Worm (Caenorhabditis elegans) whole organism, L3 larva: Measurements from ENCODE around the gene fmo-4.

Source experiments
- R02D3.7 ChIP-seq: fragments of 150-350 bp; optimal IDR thresholded peaks from 2 replicates; lab custom pipeline; 2014; ENCODE audit warnings: missing biosample characterization, missing genetic modification characterization
- ZK546.5 ChIP-seq: sonication (generic microtip); optimal IDR thresholded peaks from 2 replicates; lab custom pipeline; 2017; ENCODE audit warnings: missing biosample characterization, missing genetic modification characterization
- aly-2 ChIP-seq: fragments of 150-350 bp; optimal IDR thresholded peaks from 2 replicates; lab custom pipeline; 2014; ENCODE audit warnings: missing biosample characterization, missing genetic modification characterization
- ceh-16 ChIP-seq: sonication (generic microtip); optimal IDR thresholded peaks from 2 replicates; lab custom pipeline; 2017; ENCODE audit warnings: missing biosample characterization, missing genetic modification characterization
- ceh-28 ChIP-seq: fragments of 150-350 bp; optimal IDR thresholded peaks from 2 replicates; lab custom pipeline; 2014; ENCODE audit warnings: missing biosample characterization, missing genetic modification reagents, missing genetic modification characterization
- ceh-82 ChIP-seq: fragments of 150-350 bp; optimal IDR thresholded peaks from 2 replicates; lab custom pipeline; 2014; ENCODE audit warnings: missing biosample characterization, missing genetic modification characterization
- ceh-9 ChIP-seq: sonication (generic microtip); optimal IDR thresholded peaks from 2 replicates; lab custom pipeline; 2018; ENCODE audit warnings: missing biosample characterization, missing genetic modification characterization
- daf-12 ChIP-seq: fragments of 150-350 bp; optimal IDR thresholded peaks from 2 replicates; lab custom pipeline; 2014; ENCODE audit warnings: missing biosample characterization, missing genetic modification reagents, missing genetic modification characterization
- egl-27 ChIP-seq: sonication (generic microtip); optimal IDR thresholded peaks from 4 replicates; lab custom pipeline; 2017; ENCODE audit warnings: missing biosample characterization, missing genetic modification reagents, missing genetic modification characterization
- egl-5 ChIP-seq: fragments of 150-350 bp; optimal IDR thresholded peaks from 2 replicates; lab custom pipeline; 2017; ENCODE audit warnings: missing biosample characterization, missing genetic modification reagents, missing genetic modification characterization, inconsistent platforms
- elt-1 ChIP-seq: fragments of 150-350 bp; optimal IDR thresholded peaks from 2 replicates; lab custom pipeline; 2014; ENCODE audit warnings: missing biosample characterization, missing genetic modification characterization
- elt-2 ChIP-seq: sonication (generic microtip); optimal IDR thresholded peaks from 2 replicates; lab custom pipeline; 2016; ENCODE audit warnings: missing genetic modification reagents, mild to moderate bottlenecking, missing genetic modification characterization, missing compliant biosample characterization
- elt-3 ChIP-seq, 3 experiments: fragments of 150-350 bp in 1 of 3; sonication (generic microtip) in 2 of 3; optimal IDR thresholded peaks; 2 replicates in 2 of 3; 4 replicates in 1 of 3; lab custom pipeline; 2014 to 2017; ENCODE audit warnings: missing biosample characterization in 3 of 3, missing genetic modification characterization in 3 of 3
- eor-1 ChIP-seq, 2 experiments: fragments of 150-350 bp; optimal IDR thresholded peaks; 2 replicates each; lab custom pipeline; 2014 to 2018; ENCODE audit warnings: missing biosample characterization in 2 of 2, missing genetic modification characterization in 2 of 2
- fkh-10 ChIP-seq: sonication (generic microtip); optimal IDR thresholded peaks from 2 replicates; lab custom pipeline; 2017; ENCODE audit warnings: missing biosample characterization, missing genetic modification reagents, missing genetic modification characterization
- fkh-2 ChIP-seq: fragments of 150-350 bp; optimal IDR thresholded peaks from 2 replicates; lab custom pipeline; 2014; ENCODE audit warnings: missing biosample characterization, missing genetic modification reagents, missing genetic modification characterization
- fos-1 ChIP-seq: fragments of 150-350 bp; optimal IDR thresholded peaks from 2 replicates; lab custom pipeline; 2014; ENCODE audit warnings: missing biosample characterization, missing genetic modification characterization
- hmg-11 ChIP-seq: sonication (generic microtip); optimal IDR thresholded peaks from 2 replicates; lab custom pipeline; 2016; ENCODE audit warnings: missing genetic modification characterization, missing compliant biosample characterization
- jun-1 ChIP-seq: fragments of 150-350 bp; optimal IDR thresholded peaks from 2 replicates; lab custom pipeline; 2014; ENCODE audit warnings: missing biosample characterization, missing genetic modification reagents, missing genetic modification characterization
- lin-15B ChIP-seq: fragments of 150-350 bp; optimal IDR thresholded peaks from 2 replicates; lab custom pipeline; 2014; ENCODE audit warnings: missing biosample characterization, missing genetic modification characterization
- lin-39 ChIP-seq: fragments of 150-350 bp; optimal IDR thresholded peaks from 2 replicates; lab custom pipeline; 2018; ENCODE audit warnings: missing biosample characterization, missing genetic modification reagents, missing genetic modification characterization
- lsy-12 ChIP-seq: sonication (generic microtip); optimal IDR thresholded peaks from 2 replicates; lab custom pipeline; 2016; ENCODE audit warnings: mild to moderate bottlenecking, missing genetic modification characterization, missing compliant biosample characterization
- mdl-1 ChIP-seq: fragments of 150-350 bp; optimal IDR thresholded peaks from 2 replicates; lab custom pipeline; 2014; ENCODE audit warnings: missing biosample characterization, missing genetic modification characterization
- mml-1 ChIP-seq: fragments of 150-350 bp; sonication (generic microtip); optimal IDR thresholded peaks from 3 replicates; lab custom pipeline; 2014; ENCODE audit warnings: missing biosample characterization, missing genetic modification characterization
- nfya-1 ChIP-seq: sonication (generic microtip); optimal IDR thresholded peaks from 2 replicates; lab custom pipeline; 2017; ENCODE audit warnings: missing genetic modification characterization, mild to moderate bottlenecking, missing compliant biosample characterization, antibody characterized with exemption, moderate library complexity; ENCODE audit not compliant: insufficient read depth
- nhr-11 ChIP-seq: fragments of 150-350 bp; optimal IDR thresholded peaks from 2 replicates; lab custom pipeline; 2014; ENCODE audit warnings: missing biosample characterization, missing genetic modification characterization
- nhr-12 ChIP-seq: fragments of 150-350 bp; optimal IDR thresholded peaks from 2 replicates; lab custom pipeline; 2014; ENCODE audit warnings: missing biosample characterization, missing genetic modification characterization
- nhr-23 ChIP-seq: fragments of 150-350 bp; optimal IDR thresholded peaks from 2 replicates; lab custom pipeline; 2014; ENCODE audit warnings: missing biosample characterization, missing genetic modification reagents, missing genetic modification characterization
- nhr-237 ChIP-seq: fragments of 150-350 bp; optimal IDR thresholded peaks from 2 replicates; lab custom pipeline; 2014; ENCODE audit warnings: missing biosample characterization, missing genetic modification characterization
- nhr-25 ChIP-seq: sonication (generic microtip); optimal IDR thresholded peaks from 2 replicates; lab custom pipeline; 2017; ENCODE audit warnings: missing biosample characterization, missing genetic modification characterization
- nhr-28 ChIP-seq: fragments of 150-350 bp; optimal IDR thresholded peaks from 2 replicates; lab custom pipeline; 2014; ENCODE audit warnings: missing biosample characterization, missing genetic modification characterization
- nhr-43 ChIP-seq: sonication (generic microtip); optimal IDR thresholded peaks from 2 replicates; lab custom pipeline; 2016; ENCODE audit warnings: mild to moderate bottlenecking, missing genetic modification characterization, missing compliant biosample characterization; ENCODE audit not compliant: poor library complexity, severe bottlenecking
- nhr-76 ChIP-seq: fragments of 150-350 bp; sonication (generic microtip); optimal IDR thresholded peaks from 5 replicates; lab custom pipeline; 2014; ENCODE audit warnings: missing biosample characterization, missing genetic modification characterization
- pha-4 ChIP-seq: fragments of 150-350 bp; optimal IDR thresholded peaks from 2 replicates; lab custom pipeline; 2014; ENCODE audit warnings: missing biosample characterization, missing genetic modification reagents, missing genetic modification characterization
- pqm-1 ChIP-seq: fragments of 150-350 bp; optimal IDR thresholded peaks from 2 replicates; lab custom pipeline; 2017; ENCODE audit warnings: missing biosample characterization, missing genetic modification characterization, inconsistent platforms
- skn-1 ChIP-seq: fragments of 150-350 bp; optimal IDR thresholded peaks from 2 replicates; lab custom pipeline; 2014; ENCODE audit warnings: missing biosample characterization, missing genetic modification characterization
- snpc-4 ChIP-seq: fragments of 150-350 bp; optimal IDR thresholded peaks from 2 replicates; lab custom pipeline; 2014; ENCODE audit warnings: missing biosample characterization, missing genetic modification characterization
- tbx-2 ChIP-seq: sonication (generic microtip); optimal IDR thresholded peaks from 2 replicates; lab custom pipeline; 2016; ENCODE audit warnings: mild to moderate bottlenecking, missing genetic modification characterization, missing compliant biosample characterization
- unc-62 ChIP-seq: fragments of 150-350 bp; sonication (generic microtip); optimal IDR thresholded peaks from 4 replicates; lab custom pipeline; 2014; ENCODE audit warnings: missing biosample characterization, missing genetic modification reagents, missing genetic modification characterization
- ztf-11 ChIP-seq: fragments of 150-350 bp; optimal IDR thresholded peaks from 2 replicates; lab custom pipeline; 2014; ENCODE audit warnings: missing biosample characterization, missing genetic modification characterization
- ztf-4 ChIP-seq: fragments of 150-350 bp; optimal IDR thresholded peaks from 2 replicates; lab custom pipeline; 2014; ENCODE audit warnings: missing biosample characterization, missing genetic modification characterization

The fmo-4 gene

DNA sequence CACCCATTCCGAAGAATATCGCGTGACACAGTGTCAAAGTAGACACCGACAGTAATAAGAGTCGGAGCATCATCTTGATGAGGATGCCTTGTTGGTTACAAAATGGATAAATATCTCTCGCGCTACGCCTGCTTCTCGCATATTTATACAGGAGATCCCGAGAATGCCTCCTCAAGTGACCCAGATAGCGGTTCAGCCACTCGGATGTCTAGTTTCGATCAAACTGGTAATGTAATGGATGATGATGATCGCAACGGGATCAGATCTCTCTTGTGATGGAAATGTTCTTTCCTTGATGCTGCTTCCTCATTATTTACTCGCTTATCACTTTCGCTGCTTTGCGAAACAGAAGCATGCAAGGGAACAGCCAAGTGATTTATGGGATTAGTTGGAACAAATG is 42.7 kb downstream of the fmo-4 start, which contains the start of gene grl-17:
TSS of gene grl-17 (minus strand) at position 101 of the 400 bp plus-strand sequence.
- no peak for TF ChIP-seq nhr-28 (tag; lab: Kevin White, UChicago)
- no peak for TF ChIP-seq ceh-82 (tag; lab: Kevin White, UChicago)
- no peak for TF ChIP-seq nhr-12
- TF ChIP-seq jun-1 = no peak
- TF ChIP-seq ceh-16 (tag; lab: Kevin White, UChicago) = no peak
- no peak for TF ChIP-seq nhr-43 (tag; lab: Kevin White, UChicago)
- TF ChIP-seq ztf-11 (tag; lab: Kevin White, UChicago) = no peak
- no peak for TF ChIP-seq elt-2 (tag; lab: Kevin White, UChicago)
- no peak for TF ChIP-seq skn-1 (tag; lab: Kevin White, UChicago)
- TF ChIP-seq nhr-76 (tag; lab: Kevin White, UChicago) = no peak
- TF ChIP-seq ceh-9 (tag; lab: Kevin White, UChicago) = no peak
- no peak for TF ChIP-seq nfya-1 (tag; lab: Kevin White, UChicago)
- TF ChIP-seq pha-4 = no peak
- no peak for TF ChIP-seq nhr-25 (tag; lab: Kevin White, UChicago)
- no peak for TF ChIP-seq snpc-4 (tag; lab: Kevin White, UChicago)
- TF ChIP-seq ZK546.5 = no peak
- TF ChIP-seq ztf-4 = no peak

DNA sequence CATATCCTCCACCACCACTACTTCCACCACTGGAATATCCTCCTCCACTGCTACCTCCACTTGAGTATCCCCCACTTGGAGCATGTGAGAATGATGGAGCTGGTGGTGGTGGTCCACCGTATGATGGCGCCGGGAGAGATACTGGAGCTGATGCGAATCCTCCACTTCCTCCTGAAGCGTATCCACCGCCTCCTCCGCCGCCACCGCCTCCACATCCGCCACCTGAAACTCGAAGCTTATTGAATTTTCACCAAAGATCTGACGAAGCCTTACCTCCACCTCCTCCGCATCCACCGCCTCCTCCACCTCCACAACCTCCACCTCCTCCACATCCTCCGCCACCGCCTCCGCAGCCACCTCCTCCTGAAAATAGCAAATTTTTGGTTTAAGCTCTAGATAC is 43.8 kb downstream of the fmo-4 start:
- TF ChIP-seq fos-1 (tag; lab: Kevin White, UChicago) (no peak), elt-3 (tag; optimal IDR thresholded peaks at IDR 0.05; lab: Kevin White, UChicago) (no peak), eor-1 (tag; optimal IDR thresholded peaks at IDR 0.05; lab: Kevin White, UChicago) (no peak), nhr-237 (no peak), elt-1 (tag; lab: Kevin White, UChicago) (no peak), hmg-11 (tag; lab: Kevin White, UChicago) (no peak), R02D3.7 (tag; lab: Kevin White, UChicago) (no peak), ceh-16 (tag; lab: Kevin White, UChicago) (no peak), aly-2 (tag; lab: Kevin White, UChicago) (no peak), pha-4 (no peak), egl-27 (tag; lab: Kevin White, UChicago) (no peak), nhr-76 (tag; lab: Kevin White, UChicago) (no peak), nhr-11 (tag; lab: Kevin White, UChicago) (no peak), lin-39 (tag; lab: Kevin White, UChicago) (no peak), mml-1 (tag; lab: Kevin White, UChicago) (no peak), mdl-1 (no peak), nhr-25 (tag; lab: Kevin White, UChicago) (no peak), nfya-1 (tag; lab: Kevin White, UChicago) (no peak)

DNA sequence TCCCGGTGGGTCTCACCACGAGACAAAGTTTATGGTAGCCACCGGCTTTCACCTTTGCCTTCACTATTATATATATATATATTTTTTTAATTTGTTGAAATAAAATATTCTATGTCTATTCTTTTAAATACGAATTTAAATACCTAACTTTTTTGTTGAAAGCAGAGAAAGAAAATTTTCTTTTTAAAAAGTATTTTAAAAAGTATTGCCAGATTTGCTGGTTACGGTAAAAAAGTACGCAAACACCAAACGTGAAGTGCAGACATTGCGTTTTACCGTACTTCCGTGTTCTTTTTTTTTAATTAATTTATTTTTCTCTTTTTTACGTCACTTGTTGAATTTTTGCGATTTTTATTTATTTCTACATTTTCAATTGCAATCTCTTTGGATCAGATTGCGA is 46.5 kb downstream of the fmo-4 start, which contains the start of gene C56A3.8:
TSS of gene C56A3.8 (plus strand) at position 301 of the 400 bp plus-strand sequence.
- TF ChIP-seq lsy-12 (no peak), aly-2 (tag; lab: Kevin White, UChicago) (no peak)
- TF ChIP-seq, all 47 proteins: peak for 0

DNA sequence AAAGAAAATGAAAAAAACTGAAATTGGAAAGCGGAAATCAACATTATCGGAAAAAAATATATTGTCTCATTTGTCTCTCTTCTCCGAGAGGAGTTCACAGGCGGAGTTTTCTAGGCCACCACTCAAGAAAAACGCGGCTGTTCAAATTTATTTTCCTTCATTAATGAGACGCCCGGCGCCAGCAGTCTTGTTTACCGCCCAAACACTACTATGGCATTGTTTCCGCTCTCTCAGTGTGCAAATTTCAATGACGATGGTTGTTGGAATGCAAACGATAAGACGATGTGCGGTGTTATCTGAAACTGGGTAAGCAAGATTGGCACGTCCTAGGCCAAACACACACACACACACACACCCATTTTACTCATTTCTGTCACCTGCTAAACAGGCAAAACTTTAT is 49.8 kb downstream of the fmo-4 start, which contains the start of gene cav-2:
TSS of gene cav-2 (plus strand) at position 359 of the 400 bp plus-strand sequence.
- peak; percentile 91 for TF ChIP-seq nhr-43 (tag; lab: Kevin White, UChicago)
- peak; percentile 83 for TF ChIP-seq pha-4
- TF ChIP-seq fkh-2 (tag; lab: Kevin White, UChicago) = no peak
- TF ChIP-seq skn-1 (tag; lab: Kevin White, UChicago) = peak; percentile 31
- peak; percentile 70 for TF ChIP-seq ceh-28 (tag; lab: Kevin White, UChicago)
- TF ChIP-seq nhr-23 = peak; percentile 76
- peak; percentile 72 for TF ChIP-seq lsy-12
- TF ChIP-seq snpc-4 (tag; lab: Kevin White, UChicago) = peak; percentile 24
- TF ChIP-seq jun-1 = peak; percentile 89
- no peak for TF ChIP-seq mdl-1
- TF ChIP-seq ztf-4 = no peak
- TF ChIP-seq elt-2 (tag; lab: Kevin White, UChicago) = peak; percentile 92
- TF ChIP-seq aly-2 (tag; lab: Kevin White, UChicago) = no peak
- peak; percentile 70 for TF ChIP-seq lin-39 (tag; lab: Kevin White, UChicago)
- peak; percentile 8 for TF ChIP-seq tbx-2 (tag; lab: Kevin White, UChicago)
- peak; percentile 40 for TF ChIP-seq nhr-25 (tag; lab: Kevin White, UChicago)
- peak; percentile 82 for TF ChIP-seq lin-15B
- TF ChIP-seq hmg-11 (tag; lab: Kevin White, UChicago) = peak; percentile 52
- TF ChIP-seq egl-5 = peak; percentile 63
- peak; percentile 51 for TF ChIP-seq fkh-10
- TF ChIP-seq R02D3.7 (tag; lab: Kevin White, UChicago) = peak; percentile 64
- TF ChIP-seq unc-62 (GFP tag; lab: Kevin White, UChicago) = no peak
- TF ChIP-seq daf-12 (tag; lab: Kevin White, UChicago) = no peak
- TF ChIP-seq nfya-1 (tag; lab: Kevin White, UChicago) = peak; percentile 68
- no peak for TF ChIP-seq ZK546.5
- TF ChIP-seq pqm-1 (tag; lab: Kevin White, UChicago) = peak; percentile 92
- no peak for TF ChIP-seq elt-1 (tag; lab: Kevin White, UChicago)
- TF ChIP-seq nhr-237 = no peak
